Fruit fly (Drosophila melanogaster): ENCODE measurements around the gene Pdss2.

Pdss2 gene

dm6 chr3L:21053763-21054162, 26.0 kb downstream of the Pdss2 start (continued):
- peak; percentile 77 for TF ChIP-seq CG34422 (GFP tag; IDR thresholded peaks at IDR 0.05)
- peak in 1 of 2 experiments; percentile 61 for TF ChIP-seq Eip74EF (GFP tag; optimal IDR thresholded peaks at IDR 0.05)
- TF ChIP-seq gce (GFP tag; IDR thresholded peaks at IDR 0.05) = peak; percentile 79; the same call in 1 of the 3 replicates
- peak; percentile 61 for TF ChIP-seq CG4820 (GFP tag; optimal IDR thresholded peaks at IDR 0.05)
- peak; percentile 75 for TF ChIP-seq tin (GFP tag; optimal IDR thresholded peaks at IDR 0.05)
- TF ChIP-seq CG8089 (GFP tag; optimal IDR thresholded peaks at IDR 0.05) = peak; percentile 31
- peak; percentile 53 for TF ChIP-seq E2f2 (GFP tag; IDR thresholded peaks at IDR 0.05)
- TF ChIP-seq Gug (GFP tag; IDR thresholded peaks at IDR 0.05) = peak; percentile 46; the same call in 2 of the 4 replicates
- no peak for TF ChIP-seq Elba2 (GFP tag; optimal IDR thresholded peaks at IDR 0.05)
- no peak for TF ChIP-seq insv (GFP tag; optimal IDR thresholded peaks at IDR 0.05)
- TF ChIP-seq CG14441 (GFP tag; IDR thresholded peaks at IDR 0.05) = peak; percentile 80
- TF ChIP-seq H15 (GFP tag; IDR thresholded peaks at IDR 0.05) = peak; percentile 65; the same call in 1 of the 3 replicates
- TF ChIP-seq tap (tag; optimal IDR thresholded peaks at IDR 0.05) = peak; percentile 70
- peak; percentile 4 for TF ChIP-seq CG13296 (GFP tag; optimal IDR thresholded peaks at IDR 0.05)
- no peak for TF ChIP-seq pita (GFP tag; optimal IDR thresholded peaks at IDR 0.05)
- peak; percentile 76 for TF ChIP-seq CG9727 (GFP tag; optimal IDR thresholded peaks at IDR 0.05)
- peak; percentile 91 for TF ChIP-seq vvl (GFP tag; IDR thresholded peaks at IDR 0.05)
- TF ChIP-seq Lim3 (GFP tag; IDR thresholded peaks at IDR 0.05) = peak; percentile 33; the same call in 1 of the 2 replicates
- TF ChIP-seq Dp (GFP tag; optimal IDR thresholded peaks at IDR 0.05) = no peak
- TF ChIP-seq CG6791 (GFP tag; IDR thresholded peaks at IDR 0.05; ENCODE audit: partially characterized antibody) = no peak
- no peak for TF ChIP-seq ro (GFP tag; IDR thresholded peaks at IDR 0.05)
- no peak for TF ChIP-seq CG7928 (GFP tag; optimal IDR thresholded peaks at IDR 0.05)
- TF ChIP-seq Sox100B (GFP tag; optimal IDR thresholded peaks at IDR 0.05) = peak; percentile 77
- peak; percentile 33 for TF ChIP-seq tup (GFP tag; optimal IDR thresholded peaks at IDR 0.05)
- peak; percentile 75 for TF ChIP-seq Fer1 (GFP tag; optimal IDR thresholded peaks at IDR 0.05)
- peak; percentile 78 for TF ChIP-seq Six4 (GFP tag; optimal IDR thresholded peaks at IDR 0.05)
- TF ChIP-seq CG2875 (GFP tag; optimal IDR thresholded peaks at IDR 0.05) = peak; percentile 56
- peak; percentile 67 for TF ChIP-seq CG5953 (GFP tag; IDR thresholded peaks at IDR 0.05)
- no peak for TF ChIP-seq wdn (GFP tag; IDR thresholded peaks at IDR 0.05)
- TF ChIP-seq Dll (GFP tag; IDR thresholded peaks at IDR 0.05; ENCODE audit: partially characterized antibody) = no peak
- no peak for TF ChIP-seq Lpt (GFP tag; optimal IDR thresholded peaks at IDR 0.05)
- TF ChIP-seq Ssrp (tag; optimal IDR thresholded peaks at IDR 0.05) = peak; percentile 82
- peak; percentile 17 for TF ChIP-seq Lhr (GFP tag; optimal IDR thresholded peaks at IDR 0.05)
- TF ChIP-seq ash1 (GFP tag; optimal IDR thresholded peaks at IDR 0.05) = no peak
- TF ChIP-seq CG8924 (tag; optimal IDR thresholded peaks at IDR 0.05) = peak; percentile 75
- peak; percentile 43 for TF ChIP-seq CG12744 (GFP tag; optimal IDR thresholded peaks at IDR 0.05)
- peak; percentile 51; the same call in 1 of the 2 replicates for TF ChIP-seq CG14014 (GFP tag; IDR thresholded peaks at IDR 0.05)
- TF ChIP-seq CG9609 (GFP tag; optimal IDR thresholded peaks at IDR 0.05) = peak; percentile 54
- TF ChIP-seq CG6272 (GFP tag; IDR thresholded peaks at IDR 0.05) = peak; percentile 41; the same call in 1 of the 2 replicates
- no peak for TF ChIP-seq B-H2 (GFP tag; optimal IDR thresholded peaks at IDR 0.05)
- TF ChIP-seq CG30020 (tag; optimal IDR thresholded peaks at IDR 0.05) = no peak
- TF ChIP-seq Oli (tag; optimal IDR thresholded peaks at IDR 0.05) = peak; percentile 80
- TF ChIP-seq CG13894 (tag; optimal IDR thresholded peaks at IDR 0.05) = no peak
- TF ChIP-seq CG18599 (GFP tag; optimal IDR thresholded peaks at IDR 0.05) = peak; percentile 79
- no peak for TF ChIP-seq CG31388 (GFP tag; optimal IDR thresholded peaks at IDR 0.05)
- TF ChIP-seq tgo (GFP tag; IDR thresholded peaks at IDR 0.05) = peak; percentile 64; the same call in 2 of the 3 replicates
- TF ChIP-seq CG10654 (GFP tag; optimal IDR thresholded peaks at IDR 0.05) = peak; percentile 70
- no peak for TF ChIP-seq CG34376 (GFP tag; optimal IDR thresholded peaks at IDR 0.05)
- no peak for TF ChIP-seq br (optimal IDR thresholded peaks at IDR 0.05)
- TF ChIP-seq seq (GFP tag; IDR thresholded peaks at IDR 0.05) = peak; percentile 48; the same call in 1 of the 2 replicates
- TF ChIP-seq CG13775 (GFP tag; optimal IDR thresholded peaks at IDR 0.05) = peak; percentile 49
